Fruit fly (Drosophila melanogaster): ENCODE results near the gene CG10486.

Gene CG10486

dm6 chr3L:5856081-5856826, 50.2 kb downstream of the CG10486 start:
- TF ChIP-seq Sin3A (optimal IDR thresholded peaks at IDR 0.05): no peak
- no peak for TF ChIP-seq psq (optimal IDR thresholded peaks at IDR 0.05)

- TF ChIP-seq psq (optimal IDR thresholded peaks at IDR 0.05) (no peak), insv (optimal IDR thresholded peaks at IDR 0.05) (no peak), Sin3A (optimal IDR thresholded peaks at IDR 0.05) (no peak), ttk (optimal IDR thresholded peaks at IDR 0.05) (no peak), Myc (optimal IDR thresholded peaks at IDR 0.05) (no peak), h (optimal IDR thresholded peaks at IDR 0.05) (no peak)
Observed at dm6 chr3L:5855098-5855497, 51.4 kb downstream of the CG10486 start.
